Worm (Caenorhabditis elegans): ENCODE data around the gene hmp-1.

Gene hmp-1

DNA sequence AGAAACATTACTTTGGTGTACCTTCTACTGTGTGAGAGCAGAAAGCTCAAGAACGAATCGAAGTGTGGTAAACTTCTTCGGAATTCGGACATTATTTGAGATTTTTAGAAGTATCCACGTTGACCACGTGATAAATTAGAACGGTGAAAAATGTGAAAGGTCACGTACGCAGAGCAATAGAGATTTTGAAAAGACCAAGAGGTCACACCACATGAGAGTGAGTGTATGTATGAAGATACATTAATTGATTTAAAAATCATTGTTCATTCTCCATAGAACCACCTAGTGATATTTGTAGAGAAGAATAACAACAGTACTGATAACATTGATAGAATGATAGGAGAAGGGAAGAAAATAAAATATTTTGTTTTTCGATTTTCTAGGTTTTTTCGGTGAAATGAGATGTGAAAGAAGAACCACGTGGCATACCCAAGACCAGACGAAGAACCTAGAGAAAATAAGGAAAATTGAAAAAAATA lies 23.2 kb upstream of the hmp-1 start, which contains the start of gene pyc-1:
Gene pyc-1, minus strand, starts transcription at position 69 of the 479 bp plus-strand sequence.
- TF ChIP-seq ceh-63 (GFP tag; optimal IDR thresholded peaks at IDR 0.05) (no peak), pag-3 (tag; optimal IDR thresholded peaks at IDR 0.05; ENCODE audit: borderline replicate concordance, insufficient read depth) (no peak), grh-1 (GFP tag; IDR thresholded peaks at IDR 0.05) (no peak), snpc-4 (tag; optimal IDR thresholded peaks at IDR 0.05) (peak; percentile 8), lir-3 (tag; optimal IDR thresholded peaks at IDR 0.05; ENCODE audit: poor library complexity) (peak; percentile 52), nhr-28 (tag; optimal IDR thresholded peaks at IDR 0.05) (no peak), sptf-1 (tag; optimal IDR thresholded peaks at IDR 0.05) (no peak), nhr-84 (tag; optimal IDR thresholded peaks at IDR 0.05) (no peak), dsc-1 (tag; optimal IDR thresholded peaks at IDR 0.05) (no peak), nhr-20 (tag; optimal IDR thresholded peaks at IDR 0.05) (peak; percentile 73), skn-1 (tag; optimal IDR thresholded peaks at IDR 0.05) (no peak), nhr-77 (tag; optimal IDR thresholded peaks at IDR 0.05) (no peak), hlh-17 (GFP tag; optimal IDR thresholded peaks at IDR 0.05; ENCODE audit: borderline replicate concordance) (no peak), fos-1 (tag; optimal IDR thresholded peaks at IDR 0.05) (no peak), unc-98 (GFP tag; IDR thresholded peaks at IDR 0.05) (no peak), nhr-76 (tag; optimal IDR thresholded peaks at IDR 0.05) (no peak), nhr-85 (tag) (peak; percentile 62), elt-3 (tag; optimal IDR thresholded peaks at IDR 0.05) (peak in 5 of 6 experiments; percentile 42 to 82 (median 75)), aly-2 (tag; optimal IDR thresholded peaks at IDR 0.05) (no peak), unc-86 (tag; optimal IDR thresholded peaks at IDR 0.05) (no peak), nhr-12 (tag; optimal IDR thresholded peaks at IDR 0.05) (no peak), hlh-4 (tag; optimal IDR thresholded peaks at IDR 0.05) (no peak), Y116A8C.19 (tag; optimal IDR thresholded peaks at IDR 0.05; ENCODE audit: borderline replicate concordance) (no peak), lin-13 (GFP tag; optimal IDR thresholded peaks at IDR 0.05) (no peak), egl-27 (tag; optimal IDR thresholded peaks at IDR 0.05) (no peak), nhr-237 (tag; optimal IDR thresholded peaks at IDR 0.05) (no peak), tbx-2 (tag; optimal IDR thresholded peaks at IDR 0.05) (peak; percentile 25), jun-1 (tag; optimal IDR thresholded peaks at IDR 0.05) (no peak), nhr-90 (tag; optimal IDR thresholded peaks at IDR 0.05; ENCODE audit: poor library complexity) (peak; percentile 69), lin-15B (tag; optimal IDR thresholded peaks at IDR 0.05) (no peak), unc-30 (tag; optimal IDR thresholded peaks at IDR 0.05) (no peak), C16A3.4 (tag; optimal IDR thresholded peaks at IDR 0.05) (peak; percentile 18), sox-4 (tag; optimal IDR thresholded peaks at IDR 0.05) (no peak), efl-3 (GFP tag; optimal IDR thresholded peaks at IDR 0.05) (no peak), ama-1 (optimal IDR thresholded peaks at IDR 0.05) (peak; percentile 69), blmp-1 (tag; optimal IDR thresholded peaks at IDR 0.05) (peak; percentile 6), irx-1 (tag; optimal IDR thresholded peaks at IDR 0.05) (no peak), nhr-47 (tag; optimal IDR thresholded peaks at IDR 0.05) (peak; percentile 38), sup-37 (GFP tag; optimal IDR thresholded peaks at IDR 0.05) (peak; percentile 1), elt-2 (tag; optimal IDR thresholded peaks at IDR 0.05) (peak; percentile 37), isw-1 (GFP tag; IDR thresholded peaks at IDR 0.05) (no peak), unc-130 (tag; optimal IDR thresholded peaks at IDR 0.05) (peak; percentile 55), mab-9 (GFP tag; IDR thresholded peaks at IDR 0.05) (no peak), lsy-2 (tag; optimal IDR thresholded peaks at IDR 0.05) (peak; percentile 22 to 37), ztf-11 (tag; optimal IDR thresholded peaks at IDR 0.05) (no peak), ztf-4 (tag; optimal IDR thresholded peaks at IDR 0.05) (peak; percentile 13), lin-35 (GFP tag; optimal IDR thresholded peaks at IDR 0.05) (peak in 1 of 2 experiments; percentile 72), ceh-88 (GFP tag; IDR thresholded peaks at IDR 0.05) (peak; percentile 49), F16B12.6 (tag; optimal IDR thresholded peaks at IDR 0.05) (no peak), nhr-19 (GFP tag; conservative IDR thresholded peaks at IDR 0.05) (peak; percentile 88), zip-4 (GFP tag; optimal IDR thresholded peaks at IDR 0.05) (peak; percentile 13), ceh-82 (tag; optimal IDR thresholded peaks at IDR 0.05) (no peak), mdl-1 (tag; optimal IDR thresholded peaks at IDR 0.05) (peak in 1 of 2 experiments; percentile 6)

Measured in whole organism, L1 larva.